Fruit fly (Drosophila melanogaster): ENCODE measurements around the gene GABPI.

GABPI gene

DNA sequence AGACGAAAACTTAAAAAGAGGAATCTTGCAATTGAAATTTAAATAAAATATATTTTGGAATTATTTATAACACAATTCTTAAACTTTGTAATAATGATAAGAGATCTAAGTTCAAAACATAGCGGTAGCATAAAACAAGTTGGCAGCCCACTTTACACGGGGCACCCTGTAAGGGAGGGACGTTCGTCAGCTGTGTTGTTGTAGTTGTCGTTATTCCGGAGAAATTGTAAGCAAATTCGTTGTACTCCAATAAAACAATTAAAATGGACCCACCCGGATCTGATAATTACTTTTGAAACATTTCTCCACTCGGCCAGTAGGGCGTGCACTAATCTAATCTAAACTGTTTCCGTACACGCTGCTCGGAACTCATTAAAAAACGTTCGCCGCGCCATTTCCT is at the start of gene GABPI:
TSS of gene GABPI (plus strand) at position 190 of the 400 bp plus-strand sequence.
- TF ChIP-seq CTCF (optimal IDR thresholded peaks at IDR 0.05) (no peak), CG8478 (optimal IDR thresholded peaks at IDR 0.05) (no peak)

DNA sequence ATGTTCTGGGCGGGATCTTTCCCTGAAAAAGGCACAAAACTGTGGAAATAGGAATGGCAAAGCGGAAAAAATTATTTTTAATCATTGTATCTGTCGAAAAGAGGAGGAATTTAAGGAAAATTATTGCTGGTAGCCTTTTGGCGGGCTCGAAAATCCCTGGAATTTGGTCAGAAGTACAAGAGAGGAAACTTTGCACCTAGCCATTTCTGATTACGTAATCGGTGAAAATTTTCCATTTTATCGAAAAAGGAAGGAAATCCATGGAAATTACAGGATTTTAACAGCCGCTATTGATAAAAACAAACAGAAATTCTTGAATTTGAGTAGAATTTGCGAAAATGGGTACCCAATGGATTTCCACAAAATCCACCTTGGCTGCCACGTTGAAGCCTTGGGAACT is 43.6 kb upstream of the GABPI start:
- TF ChIP-seq CG8478 (optimal IDR thresholded peaks at IDR 0.05), result no peak
- TF ChIP-seq CTCF (optimal IDR thresholded peaks at IDR 0.05), result no peak

DNA sequence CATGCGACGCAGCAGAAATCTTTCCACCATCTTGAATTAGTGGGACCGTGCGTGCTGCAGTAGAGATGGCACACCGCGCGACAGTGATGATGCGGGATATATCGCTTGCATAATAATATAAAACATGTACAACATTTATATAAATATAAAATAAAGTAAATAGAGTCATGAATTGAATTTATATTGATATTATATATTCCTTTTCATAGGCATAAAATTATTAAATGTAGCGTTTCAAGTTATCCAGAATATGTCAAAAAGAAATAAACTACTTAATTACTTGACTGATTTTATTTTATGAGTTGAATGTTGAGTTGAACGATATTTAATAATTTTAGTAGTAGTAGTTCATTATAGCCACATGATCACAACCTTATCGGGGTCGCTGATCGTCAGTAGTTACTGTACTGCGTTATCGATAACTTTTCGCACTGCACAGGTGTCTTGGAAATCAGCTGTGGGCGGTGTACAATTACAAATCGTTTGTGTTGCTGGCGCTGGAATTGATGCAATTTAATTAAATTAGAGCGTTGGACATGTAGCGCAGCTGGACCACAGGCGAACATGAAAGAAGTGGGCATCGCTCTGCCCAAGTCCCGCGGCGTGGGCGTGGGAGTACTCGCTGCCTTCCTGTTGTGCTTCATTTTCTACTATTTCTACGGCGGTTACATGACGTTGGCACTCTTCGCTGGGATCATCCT is 42.5 kb upstream of the GABPI start, which contains the start of the genes Chd1 and Bem46:
TSS of gene Chd1 (minus strand) at position 43 of the 701 bp plus-strand sequence.
TSS of gene Bem46 (plus strand) at position 436 of the 701 bp plus-strand sequence.
- TF ChIP-seq CTCF (optimal IDR thresholded peaks at IDR 0.05), result peak in 1 of 2 experiments; percentile 17
- TF ChIP-seq CG8478 (optimal IDR thresholded peaks at IDR 0.05), result no peak

DNA sequence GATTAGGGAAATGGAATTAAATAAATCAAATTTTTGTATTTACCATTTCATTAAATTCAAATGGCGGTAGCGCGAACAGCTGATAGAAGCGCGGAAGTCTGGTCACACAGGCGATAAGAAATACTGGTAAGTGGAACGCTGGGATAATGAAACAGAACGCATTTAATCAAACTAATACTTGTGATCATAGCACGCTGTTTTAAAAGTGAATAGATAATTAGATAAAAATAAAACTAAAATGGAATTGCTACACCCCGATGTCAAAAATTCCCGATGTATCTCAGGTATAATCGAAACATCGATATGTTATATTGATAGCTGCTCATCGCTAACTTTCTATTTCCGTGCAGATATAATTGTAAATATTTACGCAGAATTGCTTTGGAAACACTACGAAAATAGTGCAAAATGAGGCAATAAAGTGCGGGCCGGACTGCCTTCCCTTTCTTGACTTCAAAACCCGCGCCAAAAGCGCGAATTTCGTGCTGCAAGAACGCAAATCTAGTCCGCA is 37.6 kb upstream of the GABPI start, which contains the start of the genes okr and CG3558:
TSS of gene okr (minus strand) at position 96 of the 511 bp plus-strand sequence.
TSS of gene CG3558 (plus strand) at position 207 of the 511 bp plus-strand sequence.
- no peak for TF ChIP-seq CG8478 (optimal IDR thresholded peaks at IDR 0.05)
- TF ChIP-seq CTCF (optimal IDR thresholded peaks at IDR 0.05), result peak in 1 of 2 experiments; percentile 2

DNA sequence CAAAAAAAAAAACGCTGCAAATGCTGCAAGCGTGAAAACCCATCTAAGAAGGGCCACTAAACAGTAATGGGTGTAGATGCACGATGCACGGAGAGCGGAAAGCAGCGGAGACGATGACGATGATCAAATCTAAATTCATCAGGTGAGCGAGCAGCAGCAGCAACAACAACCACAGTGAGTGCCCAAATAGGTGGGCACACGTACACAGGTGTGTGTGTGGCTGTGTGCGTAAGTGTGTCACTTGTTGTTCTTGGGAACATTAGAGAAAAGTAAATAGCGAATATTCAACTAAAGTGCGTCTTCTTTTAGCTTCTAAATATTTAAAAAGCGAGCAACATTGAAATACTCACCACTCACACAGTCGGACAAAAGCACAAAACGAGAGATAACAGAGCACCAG is 37.1 kb upstream of the GABPI start:
- no peak for TF ChIP-seq CG8478 (optimal IDR thresholded peaks at IDR 0.05)
- no peak for TF ChIP-seq CTCF (optimal IDR thresholded peaks at IDR 0.05)

DNA sequence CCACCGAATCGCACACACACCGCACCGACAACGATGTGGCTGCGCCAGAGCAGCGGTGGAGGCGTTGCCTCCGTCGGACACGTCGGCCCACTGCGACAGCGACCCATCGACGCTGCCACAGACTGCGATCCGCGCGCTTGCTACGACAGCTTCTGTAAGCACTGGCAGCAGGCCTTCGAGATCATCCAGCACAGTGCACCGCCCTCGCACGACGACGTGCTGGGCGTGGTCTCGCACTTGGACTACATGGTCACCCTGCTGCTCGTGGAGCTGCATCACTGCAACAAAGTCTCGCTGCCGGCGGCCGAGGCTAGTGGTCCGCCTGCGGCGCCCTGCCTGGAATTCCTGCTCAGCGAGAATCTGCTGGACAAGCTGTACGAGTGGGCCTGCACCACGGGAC is 36.6 kb upstream of the GABPI start:
- no peak for TF ChIP-seq CG8478 (optimal IDR thresholded peaks at IDR 0.05)
- no peak for TF ChIP-seq CTCF (optimal IDR thresholded peaks at IDR 0.05)

DNA sequence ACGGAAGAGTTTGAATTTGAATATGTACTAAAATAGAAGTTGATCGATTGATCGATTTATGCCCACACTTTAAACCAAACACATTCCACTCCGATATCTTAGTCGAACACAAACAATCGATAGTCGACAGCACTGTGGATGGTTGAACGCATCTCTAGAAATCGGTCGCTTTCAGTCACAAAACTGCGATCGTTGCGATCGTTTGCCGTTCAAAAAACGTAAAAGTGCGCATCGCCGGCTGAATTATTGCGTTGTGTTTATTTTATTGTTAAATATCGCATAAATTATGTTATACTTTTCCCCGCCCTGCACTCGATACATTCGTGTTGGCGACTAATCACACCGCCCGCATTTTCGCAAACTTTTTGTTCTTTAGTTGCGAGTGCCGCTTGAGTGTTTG is 31.2 kb upstream of the GABPI start, which contains the start of gene Ccdc85:
TSS of gene Ccdc85 (plus strand) at position 174 of the 400 bp plus-strand sequence.
- TF ChIP-seq CG8478 (optimal IDR thresholded peaks at IDR 0.05) (no peak), CTCF (optimal IDR thresholded peaks at IDR 0.05) (peak; percentile 23 to 51)

DNA sequence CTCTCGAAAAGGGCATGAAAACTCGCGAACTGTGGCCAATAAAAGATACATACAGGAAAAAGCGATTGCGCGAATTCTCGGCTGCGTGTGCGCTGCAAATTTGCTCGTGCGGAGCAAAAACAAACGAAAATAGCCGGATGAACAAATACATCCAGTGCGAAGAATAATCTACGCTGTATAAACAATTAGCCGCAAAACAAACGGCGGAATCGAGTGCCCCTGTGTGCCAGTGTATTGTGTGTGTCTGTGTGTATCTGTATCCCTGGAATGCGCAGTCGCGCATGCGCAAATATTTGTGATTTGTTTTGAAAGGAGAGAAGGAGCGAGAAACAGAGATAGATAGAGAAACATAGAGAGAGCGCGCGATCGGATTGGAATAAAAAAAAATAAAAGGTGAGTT is 30.7 kb upstream of the GABPI start:
- TF ChIP-seq CTCF (optimal IDR thresholded peaks at IDR 0.05) (no peak), CG8478 (optimal IDR thresholded peaks at IDR 0.05) (no peak)

DNA sequence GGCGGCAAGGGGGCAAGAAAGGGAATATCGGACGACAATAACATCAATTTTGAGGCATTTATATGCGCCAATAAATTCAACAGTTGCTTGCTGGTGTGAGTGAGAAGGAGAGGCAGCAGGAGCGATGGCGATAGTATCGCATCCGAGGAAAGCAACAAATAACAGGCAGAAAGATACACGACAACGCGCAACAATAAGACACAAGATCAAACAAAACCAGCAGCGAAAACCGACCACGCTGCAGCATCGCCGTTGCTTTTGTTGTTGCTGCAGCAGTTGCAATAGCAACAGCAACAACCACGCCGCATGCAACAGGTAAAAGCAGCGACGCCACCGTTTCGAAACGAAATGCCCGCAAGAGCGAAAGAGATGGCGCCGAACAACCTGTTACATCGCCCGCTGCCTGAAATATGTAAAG is 29.8 kb upstream of the GABPI start:
- TF ChIP-seq CG8478 (optimal IDR thresholded peaks at IDR 0.05), result no peak
- no peak for TF ChIP-seq CTCF (optimal IDR thresholded peaks at IDR 0.05)

DNA sequence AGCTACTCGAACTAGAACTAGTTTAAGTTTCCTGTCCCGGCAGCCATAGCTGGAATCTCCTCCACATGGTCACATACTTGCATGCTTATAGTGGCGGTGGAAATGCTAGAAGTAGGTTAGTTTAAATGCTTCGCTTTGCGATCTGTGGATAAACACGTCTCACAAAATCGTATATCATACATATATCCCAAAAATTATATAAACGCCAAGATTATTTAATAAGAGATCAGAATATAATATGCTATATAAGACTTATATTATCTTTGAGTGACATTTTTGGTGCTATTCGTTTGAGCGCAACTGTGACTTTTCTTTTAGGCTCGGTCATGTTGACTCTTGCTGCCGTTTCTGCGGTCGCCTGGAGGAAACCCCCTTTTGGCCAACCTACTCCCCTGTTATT is 28.4 kb upstream of the GABPI start:
- no peak for TF ChIP-seq CTCF (optimal IDR thresholded peaks at IDR 0.05)
- TF ChIP-seq CG8478 (optimal IDR thresholded peaks at IDR 0.05), result no peak

DNA sequence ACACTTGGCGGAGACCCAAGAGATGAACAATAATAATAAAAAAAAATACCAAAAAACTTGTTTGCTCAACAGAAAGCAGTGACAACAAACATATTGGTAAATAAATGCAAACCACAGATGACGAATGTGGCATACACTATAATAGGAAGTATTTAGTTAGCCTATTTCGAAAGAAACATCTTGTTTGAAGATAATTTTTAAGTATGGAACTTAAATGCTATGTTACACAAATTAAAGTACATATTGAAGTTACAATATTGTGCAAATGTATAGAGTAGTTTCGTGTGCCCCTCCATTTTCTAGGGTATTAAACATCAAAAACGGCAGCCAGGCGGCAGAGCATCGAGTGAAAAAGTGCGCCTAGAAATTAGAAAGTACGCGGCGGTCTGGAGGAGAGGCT is 26.9 kb upstream of the GABPI start:
- TF ChIP-seq CTCF (optimal IDR thresholded peaks at IDR 0.05), result no peak
- TF ChIP-seq CG8478 (optimal IDR thresholded peaks at IDR 0.05), result no peak

DNA sequence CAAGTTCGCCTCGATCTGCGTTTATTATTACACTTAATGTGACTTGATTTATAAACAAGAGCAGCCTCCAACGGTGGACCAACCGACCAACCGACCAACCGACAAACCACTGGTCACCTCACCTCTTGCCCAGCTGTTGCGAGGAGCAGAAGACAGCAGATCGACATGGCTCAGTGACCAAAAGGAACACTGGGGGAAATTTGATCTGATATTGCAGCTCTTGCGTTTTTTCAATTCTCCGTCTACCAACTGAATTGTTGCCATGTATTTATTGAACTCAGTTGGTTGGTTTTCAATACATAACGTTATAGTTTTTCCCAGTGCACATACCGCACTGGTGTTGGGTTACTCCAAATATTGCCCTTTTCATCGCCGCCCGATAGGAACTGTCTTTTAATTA is 25.7 kb upstream of the GABPI start:
- TF ChIP-seq CG8478 (optimal IDR thresholded peaks at IDR 0.05) (no peak), CTCF (optimal IDR thresholded peaks at IDR 0.05) (no peak)

DNA sequence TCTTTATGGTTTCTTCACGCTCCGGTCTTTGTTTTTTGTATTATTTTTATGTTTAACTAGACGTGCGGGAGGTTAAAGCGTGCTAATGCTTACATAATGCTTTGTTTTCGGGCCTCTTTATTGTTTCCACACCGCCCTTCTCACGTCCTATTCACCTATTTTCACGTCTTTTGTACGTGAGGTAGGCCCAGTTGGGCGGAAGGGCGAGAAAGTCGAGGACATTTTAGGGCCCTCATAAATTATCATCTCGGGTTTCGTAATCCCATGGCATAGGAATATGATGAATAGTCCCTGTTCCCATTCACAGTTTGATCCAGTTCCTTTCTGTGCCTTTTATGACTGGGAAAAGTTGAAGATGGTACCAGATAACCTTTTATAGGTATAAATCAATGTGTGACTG is 24.9 kb upstream of the GABPI start:
- TF ChIP-seq CTCF (optimal IDR thresholded peaks at IDR 0.05), result no peak
- TF ChIP-seq CG8478 (optimal IDR thresholded peaks at IDR 0.05), result no peak

DNA sequence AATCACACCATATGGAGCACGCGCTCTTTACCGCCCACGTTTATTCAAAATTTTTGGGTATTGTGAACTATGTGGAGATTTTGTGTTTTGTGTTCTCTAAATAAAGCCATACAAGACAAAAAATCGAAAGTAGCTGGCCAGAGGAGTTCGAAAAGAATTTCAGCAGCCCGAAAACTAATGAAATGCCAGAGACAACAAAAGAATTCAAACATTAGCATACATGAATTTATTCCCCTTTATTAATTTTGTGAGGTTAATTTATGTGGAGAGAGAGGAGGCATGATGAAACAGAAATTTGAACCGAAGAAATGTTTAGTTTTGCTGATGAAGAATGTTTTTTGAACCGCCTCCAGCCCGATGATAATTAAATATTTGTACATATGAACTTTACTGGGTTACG is 24.1 kb upstream of the GABPI start:
- no peak for TF ChIP-seq CG8478 (optimal IDR thresholded peaks at IDR 0.05)
- TF ChIP-seq CTCF (optimal IDR thresholded peaks at IDR 0.05), result no peak

DNA sequence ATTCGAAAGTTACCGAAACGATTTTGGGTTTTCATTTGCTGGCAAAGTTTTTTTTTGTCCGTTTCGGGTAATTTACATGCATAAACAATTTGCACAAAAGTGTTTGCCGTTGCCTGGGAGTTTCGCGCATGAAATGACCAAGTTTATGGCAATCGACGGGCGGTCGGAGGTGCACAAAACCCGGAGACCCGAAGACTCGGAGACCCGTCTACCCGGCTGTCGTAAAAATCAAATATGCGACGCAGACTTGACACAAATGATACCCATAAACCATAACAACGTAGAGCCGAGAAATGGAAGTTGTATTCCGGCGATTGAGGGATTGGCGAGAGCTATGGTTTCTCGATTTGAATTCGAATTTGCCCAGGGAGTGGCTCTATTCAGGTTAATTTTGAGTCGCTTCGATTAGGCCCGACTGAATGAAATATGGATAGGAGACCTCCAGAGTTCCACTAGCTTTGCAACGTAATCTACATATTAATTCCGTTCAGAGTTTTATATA is 23.4 kb upstream of the GABPI start:
- TF ChIP-seq CTCF (optimal IDR thresholded peaks at IDR 0.05) (no peak), CG8478 (optimal IDR thresholded peaks at IDR 0.05) (no peak)

DNA sequence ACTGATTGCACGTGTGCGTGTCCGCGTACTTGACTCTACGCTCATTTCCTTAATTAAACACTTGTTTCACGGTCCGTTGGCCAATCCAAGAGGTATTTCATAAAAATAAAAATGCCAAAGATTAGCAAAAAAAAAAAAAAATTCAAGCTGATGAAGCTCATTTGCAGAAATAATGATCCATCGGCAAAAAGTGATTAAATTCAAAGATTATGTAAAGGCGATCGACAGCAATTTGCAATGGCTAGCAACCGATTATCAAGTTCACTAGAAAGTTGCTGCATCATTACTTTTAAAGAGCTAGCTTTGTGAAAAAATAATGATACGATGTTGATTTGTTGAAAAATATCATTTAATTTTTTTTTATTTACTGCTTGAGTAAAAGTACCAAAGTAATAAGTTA is 20.9 kb upstream of the GABPI start:
- no peak for TF ChIP-seq CG8478 (optimal IDR thresholded peaks at IDR 0.05)
- TF ChIP-seq CTCF (optimal IDR thresholded peaks at IDR 0.05), result no peak
